Worm (Caenorhabditis elegans): ENCODE data around the gene F08D12.12.

The F08D12.12 gene

DNA sequence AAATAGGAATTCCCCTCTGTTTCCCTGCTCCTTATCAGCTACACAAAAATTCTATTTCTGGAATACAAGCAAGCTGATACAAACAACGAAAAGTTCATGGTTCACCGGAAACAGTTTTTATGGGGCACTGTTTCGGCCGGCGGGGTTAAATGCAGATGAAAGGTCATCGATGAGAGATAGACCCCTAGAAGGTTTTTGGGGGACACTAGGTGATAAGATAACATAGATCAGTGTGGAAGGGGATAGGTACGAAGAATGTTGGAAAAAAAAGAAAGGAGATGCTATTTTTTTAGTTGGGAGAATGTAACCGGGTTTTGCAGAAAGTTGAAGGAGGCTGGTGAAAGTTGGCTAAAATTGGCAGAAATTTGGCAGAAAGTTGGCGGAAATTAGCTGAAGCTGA is 18.7 kb upstream of the F08D12.12 start:
- no peak for TF ChIP-seq nhr-11 (tag; optimal IDR thresholded peaks at IDR 0.05)
- no peak for TF ChIP-seq ztf-11 (tag; optimal IDR thresholded peaks at IDR 0.05)
- no peak for TF ChIP-seq F13H6.1 (tag; optimal IDR thresholded peaks at IDR 0.05)
- TF ChIP-seq nhr-23 (tag; optimal IDR thresholded peaks at IDR 0.05), result no peak
- no peak for TF ChIP-seq ama-1 (optimal IDR thresholded peaks at IDR 0.05)
- no peak for TF ChIP-seq mdl-1 (tag; optimal IDR thresholded peaks at IDR 0.05)
- no peak for TF ChIP-seq ceh-16 (tag; optimal IDR thresholded peaks at IDR 0.05)
- no peak for TF ChIP-seq unc-55 (GFP tag; optimal IDR thresholded peaks at IDR 0.05)
- TF ChIP-seq crh-2 (tag; optimal IDR thresholded peaks at IDR 0.05), result no peak
- TF ChIP-seq unc-62 (GFP tag; optimal IDR thresholded peaks at IDR 0.05), result no peak
- no peak for TF ChIP-seq unc-39 (tag; optimal IDR thresholded peaks at IDR 0.05)
- TF ChIP-seq mab-5 (tag; optimal IDR thresholded peaks at IDR 0.05), result no peak
- no peak for TF ChIP-seq dmd-4 (tag; optimal IDR thresholded peaks at IDR 0.05)
- TF ChIP-seq nhr-12 (tag; optimal IDR thresholded peaks at IDR 0.05), result no peak
- TF ChIP-seq sma-3 (GFP tag; optimal IDR thresholded peaks at IDR 0.05), result no peak
- TF ChIP-seq nhr-237 (tag; optimal IDR thresholded peaks at IDR 0.05), result no peak
- no peak for TF ChIP-seq nhr-129 (tag; optimal IDR thresholded peaks at IDR 0.05)

DNA sequence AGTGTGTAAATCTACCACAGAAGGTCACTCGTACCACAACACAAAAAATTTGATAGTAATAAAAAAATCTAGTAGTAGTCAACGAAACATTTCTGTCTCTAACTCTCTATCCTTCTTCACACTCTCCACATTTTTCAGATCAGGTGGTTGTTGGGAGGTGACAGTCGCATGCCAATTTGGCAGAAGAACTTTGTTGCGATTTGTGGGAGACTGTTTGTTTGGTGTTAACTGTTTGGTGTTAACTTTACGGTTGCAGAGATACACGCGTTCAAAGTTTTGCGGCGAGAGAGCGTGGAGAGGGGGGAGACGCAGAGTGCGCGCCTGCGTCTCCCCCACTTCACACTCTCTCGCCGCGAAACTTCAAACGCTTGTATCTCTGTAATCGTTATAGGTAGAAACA is 18.1 kb upstream of the F08D12.12 start:
- TF ChIP-seq nhr-25 (tag; optimal IDR thresholded peaks at IDR 0.05), result peak; percentile 56
- no peak for TF ChIP-seq mdl-1 (tag; optimal IDR thresholded peaks at IDR 0.05)
- peak; percentile 21 for TF ChIP-seq nhr-129 (tag; optimal IDR thresholded peaks at IDR 0.05)
- no peak for TF ChIP-seq ztf-11 (tag; optimal IDR thresholded peaks at IDR 0.05)

DNA sequence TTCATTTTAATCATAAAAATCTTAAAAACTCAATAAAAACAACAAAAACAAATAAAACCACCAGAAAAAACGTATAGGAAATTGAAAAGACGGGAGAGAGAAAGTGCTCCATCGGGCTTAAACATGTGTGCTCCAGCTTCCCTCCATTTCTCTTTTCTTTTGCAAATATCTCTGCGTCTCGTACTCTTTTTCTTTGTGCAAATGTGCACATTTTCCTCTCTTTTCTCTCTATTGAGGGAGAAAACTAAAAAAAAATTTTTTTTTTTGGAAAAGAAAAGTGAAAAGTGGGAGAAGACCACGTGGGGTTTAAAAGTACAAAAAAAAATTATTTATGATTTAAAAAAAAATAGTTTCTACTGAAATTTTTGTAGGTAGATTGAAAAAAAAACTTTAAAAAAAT is 17.4 kb upstream of the F08D12.12 start:
- no peak for TF ChIP-seq alr-1 (tag; optimal IDR thresholded peaks at IDR 0.05)
- TF ChIP-seq lsy-2 (tag; optimal IDR thresholded peaks at IDR 0.05), result peak in 1 of 2 experiments; percentile 65
- TF ChIP-seq Y55F3AM.14 (GFP tag; optimal IDR thresholded peaks at IDR 0.05), result no peak
- TF ChIP-seq dmd-4 (tag; optimal IDR thresholded peaks at IDR 0.05), result no peak
- TF ChIP-seq elt-1 (tag; optimal IDR thresholded peaks at IDR 0.05), result no peak
- TF ChIP-seq peb-1 (tag; optimal IDR thresholded peaks at IDR 0.05), result no peak
- TF ChIP-seq snpc-4 (tag; optimal IDR thresholded peaks at IDR 0.05), result no peak
- no peak for TF ChIP-seq ztf-1 (GFP tag; conservative IDR thresholded peaks at IDR 0.05)
- TF ChIP-seq sem-4 (tag; optimal IDR thresholded peaks at IDR 0.05), result no peak
- TF ChIP-seq aly-2 (tag; optimal IDR thresholded peaks at IDR 0.05), result no peak
- TF ChIP-seq nhr-25 (tag; optimal IDR thresholded peaks at IDR 0.05), result no peak
- TF ChIP-seq egl-27 (tag; optimal IDR thresholded peaks at IDR 0.05), result no peak
- no peak for TF ChIP-seq nhr-21 (tag; optimal IDR thresholded peaks at IDR 0.05)
- TF ChIP-seq nhr-12 (tag; optimal IDR thresholded peaks at IDR 0.05), result no peak
- no peak for TF ChIP-seq fos-1 (tag; optimal IDR thresholded peaks at IDR 0.05)
- no peak for TF ChIP-seq R02D3.7 (tag; optimal IDR thresholded peaks at IDR 0.05)
- TF ChIP-seq nhr-77 (tag; optimal IDR thresholded peaks at IDR 0.05), result no peak
- no peak for TF ChIP-seq skn-1 (tag; optimal IDR thresholded peaks at IDR 0.05)
- TF ChIP-seq crh-2 (tag; optimal IDR thresholded peaks at IDR 0.05), result no peak
- peak; percentile 52 for TF ChIP-seq sma-9 (GFP tag; optimal IDR thresholded peaks at IDR 0.05)
- TF ChIP-seq sma-9 (tag; optimal IDR thresholded peaks at IDR 0.05), result no peak
- TF ChIP-seq nhr-23 (tag; optimal IDR thresholded peaks at IDR 0.05), result no peak
- TF ChIP-seq ztf-4 (tag; optimal IDR thresholded peaks at IDR 0.05), result no peak
- TF ChIP-seq C34F6.9 (tag; optimal IDR thresholded peaks at IDR 0.05), result peak; percentile 53
- TF ChIP-seq ztf-11 (tag; optimal IDR thresholded peaks at IDR 0.05), result no peak
- TF ChIP-seq ama-1 (optimal IDR thresholded peaks at IDR 0.05), result no peak
- no peak for TF ChIP-seq ZK546.5 (tag; optimal IDR thresholded peaks at IDR 0.05)
- peak; percentile 2 for TF ChIP-seq nhr-129 (tag; optimal IDR thresholded peaks at IDR 0.05)
- TF ChIP-seq nhr-10 (tag; optimal IDR thresholded peaks at IDR 0.05), result no peak
- TF ChIP-seq F13H6.1 (tag; optimal IDR thresholded peaks at IDR 0.05), result peak; percentile 38
- TF ChIP-seq nhr-6 (tag; optimal IDR thresholded peaks at IDR 0.05), result no peak
- TF ChIP-seq lin-39 (tag; optimal IDR thresholded peaks at IDR 0.05), result no peak
- TF ChIP-seq sma-3 (GFP tag; optimal IDR thresholded peaks at IDR 0.05), result no peak
- no peak for TF ChIP-seq ceh-16 (tag; optimal IDR thresholded peaks at IDR 0.05)
- peak; percentile 13 for TF ChIP-seq lin-13 (GFP tag; optimal IDR thresholded peaks at IDR 0.05)
- no peak for TF ChIP-seq unc-39 (tag; optimal IDR thresholded peaks at IDR 0.05)
- TF ChIP-seq zag-1 (tag; optimal IDR thresholded peaks at IDR 0.05), result no peak
- no peak for TF ChIP-seq gmeb-1 (tag; optimal IDR thresholded peaks at IDR 0.05)
- TF ChIP-seq unc-55 (GFP tag; optimal IDR thresholded peaks at IDR 0.05), result peak; percentile 78
- no peak for TF ChIP-seq elt-3 (tag; optimal IDR thresholded peaks at IDR 0.05)
- TF ChIP-seq mab-5 (tag; optimal IDR thresholded peaks at IDR 0.05), result no peak
- no peak for TF ChIP-seq ceh-82 (tag; optimal IDR thresholded peaks at IDR 0.05)
- TF ChIP-seq nhr-237 (tag; optimal IDR thresholded peaks at IDR 0.05), result no peak
- TF ChIP-seq blmp-1 (tag; optimal IDR thresholded peaks at IDR 0.05; ENCODE audit: insufficient read depth), result peak; percentile 12
- TF ChIP-seq mbf-1 (tag; optimal IDR thresholded peaks at IDR 0.05), result no peak
- peak in 1 of 2 experiments; percentile 72 for TF ChIP-seq mdl-1 (tag; optimal IDR thresholded peaks at IDR 0.05)
- TF ChIP-seq lin-11 (tag; optimal IDR thresholded peaks at IDR 0.05), result no peak
- TF ChIP-seq unc-62 (GFP tag; optimal IDR thresholded peaks at IDR 0.05), result no peak
- no peak for TF ChIP-seq nhr-11 (tag; optimal IDR thresholded peaks at IDR 0.05)

Measured in whole organism, L2 larva.